Fruit fly (Drosophila melanogaster): ENCODE data around the gene eIF5.
A peak's percentile ranks its signal among the peaks of the same experiment; 100 is the strongest.

The eIF5 gene

DNA sequence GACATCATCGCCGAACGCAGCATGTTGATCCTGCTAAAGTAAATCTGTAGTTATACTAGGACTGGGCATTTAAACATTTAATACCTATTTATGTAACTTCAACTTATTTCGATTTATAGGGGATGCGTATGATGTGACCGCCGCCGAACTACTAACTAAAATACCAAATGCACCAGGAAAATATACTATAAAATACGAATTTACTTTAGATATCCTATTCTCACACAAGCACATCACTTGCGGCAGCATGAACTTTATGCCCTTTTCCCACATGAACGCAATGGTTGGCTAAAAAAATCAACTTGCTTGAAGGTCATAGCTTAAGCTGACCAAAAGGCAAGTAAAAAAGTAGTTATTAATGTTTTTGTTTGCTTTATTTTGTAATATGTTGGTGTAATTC is 5.1 kb downstream of the eIF5 start, which contains the start of gene ND-20 (continued):
- TF ChIP-seq lilli (GFP tag; optimal IDR thresholded peaks at IDR 0.05) (peak; percentile 47), CG9876 (GFP tag; optimal IDR thresholded peaks at IDR 0.05) (peak; percentile 18), CG14965 (GFP tag; optimal IDR thresholded peaks at IDR 0.05; ENCODE audit: borderline replicate concordance) (no peak), CG6272 (GFP tag; IDR thresholded peaks at IDR 0.05) (no peak), CG2116 (GFP tag; optimal IDR thresholded peaks at IDR 0.05) (peak; percentile 11), CG8924 (tag; optimal IDR thresholded peaks at IDR 0.05) (peak; percentile 28), emc (GFP tag; optimal IDR thresholded peaks at IDR 0.05) (no peak), pho (GFP tag; optimal IDR thresholded peaks at IDR 0.05) (peak; percentile 19), HLH54F (GFP tag; optimal IDR thresholded peaks at IDR 0.05) (peak; percentile 17), MESR4 (GFP tag; optimal IDR thresholded peaks at IDR 0.05) (peak; percentile 66), dm (GFP tag; optimal IDR thresholded peaks at IDR 0.05) (peak; percentile 4), zen (tag; optimal IDR thresholded peaks at IDR 0.05) (peak; percentile 64), Dp (GFP tag; optimal IDR thresholded peaks at IDR 0.05) (peak; percentile 21), CG30403 (GFP tag; optimal IDR thresholded peaks at IDR 0.05) (peak; percentile 6), grn (GFP tag; optimal IDR thresholded peaks at IDR 0.05) (no peak), CG6813 (GFP tag; optimal IDR thresholded peaks at IDR 0.05) (no peak), CG17829 (tag; optimal IDR thresholded peaks at IDR 0.05) (peak; percentile 45), zfh1 (GFP tag; IDR thresholded peaks at IDR 0.05) (0 out of 3 replicates have a peak, but pooled peaks have one; percentile 8), Lhr (GFP tag; optimal IDR thresholded peaks at IDR 0.05) (peak; percentile 53), CG1024 (GFP tag; IDR thresholded peaks at IDR 0.05) (peak; percentile 89), BEAF-32 (GFP tag; optimal IDR thresholded peaks at IDR 0.05) (peak; percentile 57), ken (GFP tag; IDR thresholded peaks at IDR 0.05) (no peak), ewg (GFP tag; optimal IDR thresholded peaks at IDR 0.05) (peak; percentile 52), btn (GFP tag; optimal IDR thresholded peaks at IDR 0.05) (no peak), Dfd (GFP tag; optimal IDR thresholded peaks at IDR 0.05) (peak in 1 of 2 experiments; percentile 77), CG10267 (tag; optimal IDR thresholded peaks at IDR 0.05) (peak; percentile 26), crp (GFP tag; optimal IDR thresholded peaks at IDR 0.05) (peak in 1 of 2 experiments; percentile 13), YL-1 (GFP tag; optimal IDR thresholded peaks at IDR 0.05) (peak; percentile 61), CG13424 (tag; optimal IDR thresholded peaks at IDR 0.05) (peak; percentile 4), ERR (GFP tag; optimal IDR thresholded peaks at IDR 0.05) (peak; percentile 87), E2f2 (GFP tag; IDR thresholded peaks at IDR 0.05) (peak; percentile 28; the same call in 1 of the 2 replicates), lola (GFP tag; optimal IDR thresholded peaks at IDR 0.05) (peak in 1 of 3 experiments; percentile 99), Drgx (GFP tag; IDR thresholded peaks at IDR 0.05) (no peak), mam (GFP tag; optimal IDR thresholded peaks at IDR 0.05) (peak; percentile 27), CHES-1-like (GFP tag; optimal IDR thresholded peaks at IDR 0.05) (peak; percentile 43), CG2712 (tag; optimal IDR thresholded peaks at IDR 0.05) (peak; percentile 43), vvl (GFP tag; IDR thresholded peaks at IDR 0.05) (peak; percentile 52), phol (tag; optimal IDR thresholded peaks at IDR 0.05) (peak; percentile 50), CG10979 (tag; optimal IDR thresholded peaks at IDR 0.05) (peak; percentile 22), CG11723 (GFP tag; optimal IDR thresholded peaks at IDR 0.05) (peak; percentile 12), Stat92E (GFP tag; optimal IDR thresholded peaks at IDR 0.05) (peak in 1 of 3 experiments; percentile 90), D19A (tag; optimal IDR thresholded peaks at IDR 0.05) (peak; percentile 8), Opbp (GFP tag; IDR thresholded peaks at IDR 0.05; ENCODE audit: partially characterized antibody) (peak; percentile 13; the same call in 1 of the 3 replicates), CG30020 (tag; optimal IDR thresholded peaks at IDR 0.05) (peak; percentile 97), CG3847 (GFP tag; IDR thresholded peaks at IDR 0.05) (0 out of 2 replicates have a peak, but pooled peaks have one; percentile 22), CoRest (tag; optimal IDR thresholded peaks at IDR 0.05) (peak; percentile 48), Sry-δ (GFP tag; optimal IDR thresholded peaks at IDR 0.05) (peak; percentile 42), CG33213 (GFP tag; optimal IDR thresholded peaks at IDR 0.05) (peak; percentile 43), B-H1 (GFP tag; IDR thresholded peaks at IDR 0.05) (no peak)

All from whole organism, embryonic.